Worm (Caenorhabditis elegans) whole organism, L2 larva: ENCODE results near the gene srab-12.

Experiments
- ceh-82 ChIP-seq: fragments of 150-350 bp; optimal IDR thresholded peaks from 2 replicates; lab custom pipeline; 2014; ENCODE audit warnings: missing biosample characterization, missing genetic modification characterization
- lin-39 ChIP-seq: fragments of 150-350 bp; optimal IDR thresholded peaks from 2 replicates; lab custom pipeline; 2014; ENCODE audit warnings: missing biosample characterization, missing genetic modification reagents, missing genetic modification characterization
- nhr-11 ChIP-seq: fragments of 150-350 bp; optimal IDR thresholded peaks from 2 replicates; lab custom pipeline; 2014; ENCODE audit warnings: missing biosample characterization, missing genetic modification characterization

DNA sequence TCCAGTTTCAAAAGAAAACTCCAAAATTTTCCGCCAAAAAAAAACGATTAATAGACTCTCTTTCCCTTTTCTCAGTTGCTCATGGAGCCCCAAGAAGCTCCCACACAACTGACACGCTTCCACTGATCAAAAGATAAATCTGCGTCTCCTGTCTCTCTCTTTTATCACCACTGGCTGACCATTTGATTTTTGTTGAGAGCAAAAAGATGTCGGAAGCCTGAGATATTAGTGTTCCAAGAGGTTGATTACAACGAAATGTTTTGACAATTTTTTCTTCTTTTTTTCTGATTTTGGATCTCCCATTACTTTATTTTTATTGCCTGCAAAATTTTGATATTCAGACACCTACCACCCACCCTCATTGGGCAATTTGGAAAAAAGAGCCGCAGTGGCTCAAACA is 50.9 kb downstream of the srab-12 start, which contains the start of gene twk-42:
- TF ChIP-seq nhr-11 (tag; lab: Kevin White, UChicago) (no peak), lin-39 (tag; lab: Kevin White, UChicago) (no peak), ceh-82 (tag; lab: Kevin White, UChicago) (no peak)
